Fruit fly (Drosophila melanogaster) ovary, adult (tissue): ENCODE results near the gene RpS2.

Source experiments
- CG17801 ChIP-seq: fragments of 200-800 bp; optimal IDR thresholded peaks from 2 replicates; lab custom pipeline; 2019; ENCODE audit warnings: missing biosample characterization, mild to moderate bottlenecking, missing genetic modification characterization, moderate library complexity; ENCODE audit not compliant: partially characterized antibody

The RpS2 gene

dm6 chr2L:9897296-9897695, at the start of gene RpS2:
Gene RpS2 (minus strand): TSS chr2L:9897552.
- TF ChIP-seq CG17801 = peak; percentile 44

- TF ChIP-seq CG17801 = no peak
Observed at dm6 chr2L:9946051-9946450, 48.7 kb upstream of the RpS2 start.

dm6 chr2L:9945086-9945485, 47.7 kb upstream of the RpS2 start:
- no peak for TF ChIP-seq CG17801

dm6 chr2L:9943521-9943920, 46.2 kb upstream of the RpS2 start:
- TF ChIP-seq CG17801 = no peak

- peak; percentile 59 for TF ChIP-seq CG17801
Observed at dm6 chr2L:9938631-9939256, 41.4 kb upstream of the RpS2 start, which contains the start of the genes Datp and CG4619. Gene Datp (minus strand): TSS chr2L:9938790. Gene CG4619 (plus strand): TSS chr2L:9938863.

dm6 chr2L:9937908-9938307, 40.6 kb upstream of the RpS2 start, which contains the start of gene Arglu1:
Gene Arglu1 (minus strand): TSS chr2L:9938134.
- TF ChIP-seq CG17801 = peak; percentile 69

dm6 chr2L:9933063-9933462, 35.7 kb upstream of the RpS2 start, which contains the start of gene Cpr30F:
Gene Cpr30F (minus strand): TSS chr2L:9933163.
- TF ChIP-seq CG17801 = no peak

- no peak for TF ChIP-seq CG17801
Observed at dm6 chr2L:9930280-9930679, 32.9 kb upstream of the RpS2 start, which contains the start of gene CG42367. Gene CG42367 (plus strand): TSS chr2L:9930580.

- TF ChIP-seq CG17801 = no peak
Observed at dm6 chr2L:9924765-9925164, 27.4 kb upstream of the RpS2 start, which contains the start of the genes TbCMF46 and CG42366. Gene TbCMF46 (minus strand): TSS chr2L:9924865. Gene CG42366 (plus strand): TSS chr2L:9925161.

dm6 chr2L:9921401-9921800, 24.0 kb upstream of the RpS2 start, which contains the start of gene CG4592:
Gene CG4592 (plus strand): TSS chr2L:9921633.
- TF ChIP-seq CG17801 = peak; percentile 80

dm6 chr2L:9919949-9920348, 22.6 kb upstream of the RpS2 start, which contains the start of gene CG4594:
Gene CG4594 (plus strand): TSS chr2L:9920160.
- TF ChIP-seq CG17801 = no peak

- no peak for TF ChIP-seq CG17801
Observed at dm6 chr2L:9919218-9919617, 21.9 kb upstream of the RpS2 start.

- TF ChIP-seq CG17801 = peak; percentile 64
Observed at dm6 chr2L:9918020-9918959, 20.9 kb upstream of the RpS2 start, which contains the start of the genes CG5885 and CG4598. Gene CG5885 (minus strand): TSS chr2L:9918330. Gene CG4598 (plus strand): TSS chr2L:9918618.

- peak; percentile 93 for TF ChIP-seq CG17801
Observed at dm6 chr2L:9915011-9915850, 17.9 kb upstream of the RpS2 start, which contains the start of gene yip2. Gene yip2 (plus strand): TSS chr2L:9915253.

- TF ChIP-seq CG17801 = no peak
Observed at dm6 chr2L:9912570-9913260, 15.4 kb upstream of the RpS2 start, which contains the start of the genes Etl1 and Srp54. Gene Etl1 (minus strand): TSS chr2L:9912608. Gene Srp54 (plus strand): TSS chr2L:9912911.
